Worm (Caenorhabditis elegans) whole organism, L2 larva: Measurements from ENCODE around the gene Y41D4B.4.

ENCODE experiments used
- ama-1 ChIP-seq: fragments of 150-350 bp; optimal IDR thresholded peaks from 2 replicates; lab custom pipeline; 2018; ENCODE audit warnings: inconsistent platforms
- elt-1 ChIP-seq: fragments of 150-350 bp; optimal IDR thresholded peaks from 2 replicates; lab custom pipeline; 2014; ENCODE audit warnings: missing biosample characterization, missing genetic modification characterization
- snpc-4 ChIP-seq: fragments of 150-350 bp; optimal IDR thresholded peaks from 2 replicates; lab custom pipeline; 2014; ENCODE audit warnings: missing biosample characterization, missing genetic modification characterization
- unc-39 ChIP-seq: fragments of 150-350 bp; optimal IDR thresholded peaks from 2 replicates; lab custom pipeline; 2014; ENCODE audit warnings: missing biosample characterization, missing genetic modification characterization
- ztf-1 ChIP-seq: fragments of 200-800 bp; sonication (Bioruptor generic); conservative IDR thresholded peaks from 2 replicates; pipeline ENCODE4 v1.3.6; 2022; ENCODE audit warnings: missing genetic modification characterization, missing compliant biosample characterization
- ztf-11 ChIP-seq: sonication (generic microtip); optimal IDR thresholded peaks from 2 replicates; lab custom pipeline; 2017; ENCODE audit warnings: missing biosample characterization, missing genetic modification characterization

DNA sequence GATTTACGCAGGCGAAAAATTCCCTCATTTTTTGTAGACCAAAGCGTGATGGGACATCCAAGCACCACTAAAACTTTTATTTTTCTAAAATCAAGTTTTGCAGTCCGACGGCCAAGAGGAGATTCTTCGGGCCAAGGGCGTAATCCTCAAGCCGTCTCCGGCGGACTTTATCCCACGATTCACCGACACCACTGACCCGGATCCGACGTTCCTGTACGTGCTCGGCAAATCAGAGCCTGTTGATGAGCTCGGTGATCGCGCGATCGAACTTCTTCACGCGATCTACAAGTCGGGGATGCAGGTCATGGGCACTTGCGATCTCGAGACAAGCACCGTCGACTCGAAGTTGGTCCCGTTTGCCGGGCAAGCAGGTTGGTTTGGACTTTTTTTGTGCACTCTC is 53.7 kb downstream of the Y41D4B.4 start:
- TF ChIP-seq unc-39 (tag; lab: Kevin White, UChicago) (no peak), ztf-1 (no peak), elt-1 (tag; lab: Kevin White, UChicago) (no peak), ama-1 (no peak), ztf-11 (tag; lab: Kevin White, UChicago) (no peak), snpc-4 (tag; lab: Kevin White, UChicago) (no peak)
